Worm (Caenorhabditis elegans) whole organism, young adult: ENCODE measurements around the gene F58H7.5.

Experiments used
- Y95B8A.8 ChIP-seq: fragments of 200-800 bp; sonication (Bioruptor generic); IDR thresholded peaks from 2 replicates; pipeline ENCODE4 v1.3.6; 2022; ENCODE audit warnings: missing genetic modification reagents, missing genetic modification characterization, missing compliant biosample characterization
- lin-26 ChIP-seq: fragments of 200-800 bp; sonication (Bioruptor generic); IDR thresholded peaks from 2 replicates; pipeline ENCODE4 v1.3.6; 2022; ENCODE audit warnings: missing genetic modification reagents, missing genetic modification characterization, missing compliant biosample characterization
- pha-4 ChIP-seq: fragments of 150-350 bp; sonication (generic microtip); optimal IDR thresholded peaks from 2 replicates; lab custom pipeline; 2014; ENCODE audit warnings: missing biosample characterization, missing genetic modification reagents, missing genetic modification characterization

DNA sequence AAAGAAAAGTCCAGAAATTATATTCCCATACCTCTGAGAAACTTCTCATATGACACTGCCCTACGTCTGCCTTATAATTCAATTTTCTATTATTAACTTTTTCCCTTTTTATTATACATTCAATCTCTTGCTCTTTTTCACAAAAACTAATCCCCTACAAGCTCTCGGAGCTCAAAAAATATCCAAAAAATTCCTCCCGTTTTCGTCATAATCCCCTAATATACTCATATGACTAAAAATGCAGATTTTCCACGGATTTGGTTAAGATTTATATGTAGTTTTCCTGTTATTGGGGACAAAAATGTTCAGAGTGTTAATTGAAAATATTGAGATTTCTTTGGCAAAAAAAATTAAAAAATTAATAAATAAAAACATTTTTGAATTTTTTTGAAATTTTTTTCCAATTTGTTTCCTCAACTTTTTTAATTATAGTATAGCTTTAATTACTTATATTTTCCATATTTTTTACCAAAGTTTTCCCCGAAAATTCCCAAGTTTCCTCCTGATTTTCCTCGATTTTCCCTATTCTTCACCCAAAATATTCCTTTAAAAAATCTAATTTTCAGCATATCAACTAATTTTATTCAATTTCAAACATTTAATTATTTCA, 4.6 kb downstream of the F58H7.5 start, which contains the start of gene lgc-30:
- no peak for TF ChIP-seq lin-26 (GFP tag; lab: Robert Waterston, UW)
- TF ChIP-seq pha-4 (tag; lab: Kevin White, UChicago): no peak
- no peak for TF ChIP-seq Y95B8A.8 (GFP tag; lab: Robert Waterston, UW)
